Worm (Caenorhabditis elegans) whole organism, L4 larva: ENCODE results near the gene T01D1.7.
A peak's percentile ranks its signal among the peaks of the same experiment; 100 is the strongest.

Source experiments
- F37D6.2 ChIP-seq: sonication (generic microtip); optimal IDR thresholded peaks from 2 replicates; lab custom pipeline; 2016; ENCODE audit warnings: mild to moderate bottlenecking, missing genetic modification characterization, missing compliant biosample characterization
- aly-2 ChIP-seq: sonication (generic microtip); optimal IDR thresholded peaks from 2 replicates; lab custom pipeline; 2018; ENCODE audit warnings: missing biosample characterization, missing genetic modification characterization
- cey-2 ChIP-seq: sonication (generic microtip); optimal IDR thresholded peaks from 3 replicates; lab custom pipeline; 2017; ENCODE audit warnings: missing genetic modification characterization, mild to moderate bottlenecking, missing compliant biosample characterization, antibody characterized with exemption, borderline replicate concordance; ENCODE audit not compliant: insufficient read depth
- fkh-10 ChIP-seq: fragments of 150-350 bp; optimal IDR thresholded peaks from 2 replicates; lab custom pipeline; 2014; ENCODE audit warnings: missing biosample characterization, missing genetic modification reagents, missing genetic modification characterization
- jun-1 ChIP-seq: fragments of 150-350 bp; optimal IDR thresholded peaks from 2 replicates; lab custom pipeline; 2014; ENCODE audit warnings: missing biosample characterization, missing genetic modification reagents, missing genetic modification characterization
- lin-13 ChIP-seq: fragments of 150-350 bp; optimal IDR thresholded peaks from 2 replicates; lab custom pipeline; 2014; ENCODE audit warnings: missing biosample characterization, missing genetic modification reagents, missing genetic modification characterization
- mdl-1 ChIP-seq, 2 experiments: fragments of 150-350 bp in 1 of 2; sonication (generic microtip) in 1 of 2; optimal IDR thresholded peaks; 2 replicates each; lab custom pipeline; 2014 to 2017; ENCODE audit warnings: missing biosample characterization in 2 of 2, missing genetic modification characterization in 2 of 2
- nhr-42 ChIP-seq: fragments of 200-800 bp; sonication (Bioruptor generic); IDR thresholded peaks from 2 replicates; pipeline ENCODE4 v1.3.6; 2022; ENCODE audit warnings: missing genetic modification characterization, missing compliant biosample characterization
- pha-4 ChIP-seq, 2 experiments: fragments of 150-350 bp in 1 of 2; fragments of 200-800 bp in 1 of 2; sonication (Bioruptor generic) in 1 of 2; IDR thresholded peaks in 1 of 2; optimal IDR thresholded peaks in 1 of 2; 2 replicates each; pipeline versions ENCODE4 v1.3.6 to Lab custom; 2014 to 2022; ENCODE audit warnings: missing genetic modification characterization in 2 of 2, missing genetic modification reagents in 2 of 2, missing biosample characterization in 1 of 2, missing compliant biosample characterization in 1 of 2
- snpc-4 ChIP-seq: fragments of 150-350 bp; optimal IDR thresholded peaks from 2 replicates; lab custom pipeline; 2014; ENCODE audit warnings: missing biosample characterization, missing genetic modification characterization
- spr-1 ChIP-seq: sonication (generic microtip); optimal IDR thresholded peaks from 2 replicates; lab custom pipeline; 2016; ENCODE audit warnings: mild to moderate bottlenecking, missing genetic modification characterization, missing compliant biosample characterization

- TF ChIP-seq mdl-1 (tag; optimal IDR thresholded peaks at IDR 0.05; lab: Kevin White, UChicago) (peak; percentile 39 to 92), cey-2 (tag; lab: Kevin White, UChicago) (no peak), pha-4 (GFP tag; IDR thresholded peaks at IDR 0.05; lab: Robert Waterston, UW) (peak; percentile 55), pha-4 (tag; optimal IDR thresholded peaks at IDR 0.05; lab: Kevin White, UChicago) (no peak), lin-13 (GFP tag; lab: Kevin White, UChicago) (peak; percentile 60), snpc-4 (tag; lab: Kevin White, UChicago) (no peak), fkh-10 (GFP tag; lab: Kevin White, UChicago) (no peak), F37D6.2 (tag; lab: Kevin White, UChicago) (peak; percentile 21), jun-1 (tag; lab: Kevin White, UChicago) (peak; percentile 47), spr-1 (tag; lab: Kevin White, UChicago) (peak; percentile 29), nhr-42 (GFP tag; lab: Robert Waterston, UW) (no peak), aly-2 (no peak)
These were observed 47.6 kb upstream of the T01D1.7 start for ce11 chrII:221212-221611.
